ENCODE assay signal across 1 fruit fly cellular context in genomic region chr3R:6416242-6416641, dm6.
TF ChIP-seq lines count a peak whose summit lies in the region.

No protein-coding gene starts in this region.

TF ChIP-seq in whole organism, embryonic, 481 proteins besides CTCF, POLR2A, EP300 and RAD21 (continued from another document and continues in another):
- TF ChIP-seq CG14050 (GFP tag; IDR thresholded peaks at IDR 0.05; lab: Robert Waterston, UW) (peak; percentile 56; the same call in 2 of the 3 replicates), cwo (GFP tag; optimal IDR thresholded peaks at IDR 0.05; lab: Kevin White, UChicago) (peak; percentile 85), oc (tag; optimal IDR thresholded peaks at IDR 0.05; lab: Kevin White, UChicago) (peak; percentile 3), zen (tag; optimal IDR thresholded peaks at IDR 0.05; lab: Kevin White, UChicago) (peak; percentile 16), sens (GFP tag; lab: Kevin White, UChicago) (peak; percentile 89), CG7928 (GFP tag; optimal IDR thresholded peaks at IDR 0.05; lab: Kevin White, UChicago) (peak; percentile 38), CG4854 (GFP tag; optimal IDR thresholded peaks at IDR 0.05; lab: Kevin White, UChicago) (peak; percentile 53), kah (GFP tag; optimal IDR thresholded peaks at IDR 0.05; lab: Kevin White, UChicago) (no peak), CG32532 (GFP tag; IDR thresholded peaks at IDR 0.05; lab: Robert Waterston, UW) (peak; percentile 88), CG31441 (GFP tag; IDR thresholded peaks at IDR 0.05; lab: Robert Waterston, UW) (peak; percentile 59; the same call in 1 of the 2 replicates), tap (tag; optimal IDR thresholded peaks at IDR 0.05; lab: Kevin White, UChicago) (peak; percentile 36), vvl (GFP tag; IDR thresholded peaks at IDR 0.05; lab: Robert Waterston, UW) (peak; percentile 87), CG6175 (GFP tag; IDR thresholded peaks at IDR 0.05; lab: Robert Waterston, UW) (peak; percentile 59; the same call in 2 of the 3 replicates), CG8478 (optimal IDR thresholded peaks at IDR 0.05; lab: Kevin White, UChicago) (no peak), CG4820 (GFP tag; optimal IDR thresholded peaks at IDR 0.05; lab: Kevin White, UChicago) (peak; percentile 52), z (GFP tag; IDR thresholded peaks at IDR 0.05; lab: Robert Waterston, UW) (0 out of 3 replicates have a peak, but pooled peaks have one; percentile 19), ase (GFP tag; IDR thresholded peaks at IDR 0.05; lab: Robert Waterston, UW) (peak; percentile 79; the same call in 2 of the 3 replicates), CG6854 (GFP tag; optimal IDR thresholded peaks at IDR 0.05; lab: Kevin White, UChicago) (peak; percentile 86), dimm (GFP tag; IDR thresholded peaks at IDR 0.05; lab: Robert Waterston, UW) (peak; percentile 55; the same call in 1 of the 2 replicates), eyg (GFP tag; optimal IDR thresholded peaks at IDR 0.05; lab: Kevin White, UChicago) (peak; percentile 72), BtbVII (GFP tag; optimal IDR thresholded peaks at IDR 0.05; lab: Kevin White, UChicago) (peak; percentile 74), ind (GFP tag; optimal IDR thresholded peaks at IDR 0.05; lab: Kevin White, UChicago) (peak; percentile 84), CG30431 (GFP tag; optimal IDR thresholded peaks at IDR 0.05; lab: Kevin White, UChicago) (peak; percentile 63), CG8765 (GFP tag; IDR thresholded peaks at IDR 0.05; lab: Robert Waterston, UW) (peak; percentile 70; the same call in 1 of the 2 replicates), Camta (GFP tag; optimal IDR thresholded peaks at IDR 0.05; lab: Kevin White, UChicago) (peak; percentile 48), dati (GFP tag; IDR thresholded peaks at IDR 0.05; lab: Robert Waterston, UW) (0 out of 2 replicates have a peak, but pooled peaks have one; percentile 34), Hmr (GFP tag; optimal IDR thresholded peaks at IDR 0.05; lab: Kevin White, UChicago) (peak; percentile 93), YL-1 (GFP tag; optimal IDR thresholded peaks at IDR 0.05; lab: Kevin White, UChicago) (no peak), Ada2b (GFP tag; IDR thresholded peaks at IDR 0.05; lab: Robert Waterston, UW) (peak; percentile 77), C15 (GFP tag; IDR thresholded peaks at IDR 0.05; lab: Robert Waterston, UW) (peak; percentile 66; the same call in 1 of the 3 replicates), tio (GFP tag; optimal IDR thresholded peaks at IDR 0.05; lab: Kevin White, UChicago) (peak; percentile 67), CG13123 (GFP tag; optimal IDR thresholded peaks at IDR 0.05; lab: Kevin White, UChicago) (no peak), CG8359 (GFP tag; optimal IDR thresholded peaks at IDR 0.05; lab: Kevin White, UChicago; ENCODE audit: borderline replicate concordance) (peak; percentile 10), H2.0 (GFP tag; IDR thresholded peaks at IDR 0.05; lab: Robert Waterston, UW) (peak; percentile 76), CG12391 (tag; optimal IDR thresholded peaks at IDR 0.05; lab: Kevin White, UChicago) (peak; percentile 57), unpg (GFP tag; optimal IDR thresholded peaks at IDR 0.05; lab: Kevin White, UChicago) (peak; percentile 77), sob (GFP tag; IDR thresholded peaks at IDR 0.05; lab: Robert Waterston, UW) (peak; percentile 88), lola (GFP tag; optimal IDR thresholded peaks at IDR 0.05; lab: Kevin White, UChicago) (peak in 1 of 3 experiments; percentile 5), CG1647 (GFP tag; optimal IDR thresholded peaks at IDR 0.05; lab: Kevin White, UChicago) (peak; percentile 46), pros (GFP tag; optimal IDR thresholded peaks at IDR 0.05; lab: Kevin White, UChicago) (no peak), CG7372 (GFP tag; IDR thresholded peaks at IDR 0.05; lab: Robert Waterston, UW) (peak; percentile 69), gsb (GFP tag; IDR thresholded peaks at IDR 0.05; lab: Robert Waterston, UW) (no peak), PHDP (tag; optimal IDR thresholded peaks at IDR 0.05; lab: Kevin White, UChicago) (peak; percentile 82), Rx (GFP tag; IDR thresholded peaks at IDR 0.05; lab: Robert Waterston, UW) (peak; percentile 86), CG8388 (GFP tag; optimal IDR thresholded peaks at IDR 0.05; lab: Kevin White, UChicago) (peak; percentile 47), cg (GFP tag; optimal IDR thresholded peaks at IDR 0.05; lab: Kevin White, UChicago) (no peak), stc (GFP tag; IDR thresholded peaks at IDR 0.05; lab: Robert Waterston, UW) (peak; percentile 81), Fer3 (tag; optimal IDR thresholded peaks at IDR 0.05; lab: Kevin White, UChicago) (peak; percentile 81), pb (GFP tag; optimal IDR thresholded peaks at IDR 0.05; lab: Kevin White, UChicago) (peak; percentile 89), Blimp-1 (GFP tag; optimal IDR thresholded peaks at IDR 0.05; lab: Kevin White, UChicago) (peak; percentile 49), Hmx (GFP tag; optimal IDR thresholded peaks at IDR 0.05; lab: Kevin White, UChicago) (no peak), CG30020 (tag; optimal IDR thresholded peaks at IDR 0.05; lab: Kevin White, UChicago) (no peak), gcm (GFP tag; optimal IDR thresholded peaks at IDR 0.05; lab: Kevin White, UChicago) (peak; percentile 48), CG12071 (GFP tag; optimal IDR thresholded peaks at IDR 0.05; lab: Kevin White, UChicago) (peak; percentile 90), toy (GFP tag; IDR thresholded peaks at IDR 0.05; lab: Robert Waterston, UW) (0 out of 2 replicates have a peak, but pooled peaks have one; percentile 30), br (optimal IDR thresholded peaks at IDR 0.05; lab: Kevin White, UChicago) (no peak), sug (tag; optimal IDR thresholded peaks at IDR 0.05; lab: Kevin White, UChicago) (peak; percentile 45), lov (optimal IDR thresholded peaks at IDR 0.05; lab: Kevin White, UChicago) (no peak), lov (GFP tag; IDR thresholded peaks at IDR 0.05; lab: Robert Waterston, UW) (peak; percentile 71; the same call in 1 of the 3 replicates), Awh (GFP tag; IDR thresholded peaks at IDR 0.05; lab: Robert Waterston, UW) (peak; percentile 83), dysf (GFP tag; IDR thresholded peaks at IDR 0.05; lab: Robert Waterston, UW) (peak; percentile 85), CG6813 (GFP tag; optimal IDR thresholded peaks at IDR 0.05; lab: Kevin White, UChicago) (peak; percentile 80), jing (GFP tag; optimal IDR thresholded peaks at IDR 0.05; lab: Kevin White, UChicago) (peak; percentile 59), CG15479 (GFP tag; optimal IDR thresholded peaks at IDR 0.05; lab: Kevin White, UChicago) (no peak), Dfd (GFP tag; optimal IDR thresholded peaks at IDR 0.05; lab: Kevin White, UChicago) (no peak), CG12942 (GFP tag; optimal IDR thresholded peaks at IDR 0.05; lab: Kevin White, UChicago) (peak; percentile 26), Deaf1 (tag; optimal IDR thresholded peaks at IDR 0.05; lab: Kevin White, UChicago) (peak; percentile 61), zfh2 (GFP tag; optimal IDR thresholded peaks at IDR 0.05; lab: Kevin White, UChicago) (peak; percentile 66), CG1603 (tag; optimal IDR thresholded peaks at IDR 0.05; lab: Kevin White, UChicago) (peak; percentile 85), crc (GFP tag; optimal IDR thresholded peaks at IDR 0.05; lab: Kevin White, UChicago) (peak; percentile 56), ken (GFP tag; IDR thresholded peaks at IDR 0.05; lab: Robert Waterston, UW) (peak; percentile 73; the same call in 2 of the 3 replicates), MBD-R2 (GFP tag; IDR thresholded peaks at IDR 0.05; lab: Robert Waterston, UW) (peak; percentile 54; the same call in 1 of the 2 replicates), CG1792 (GFP tag; optimal IDR thresholded peaks at IDR 0.05; lab: Kevin White, UChicago) (peak; percentile 41), kni (GFP tag; optimal IDR thresholded peaks at IDR 0.05; lab: Kevin White, UChicago) (no peak), Dbx (GFP tag; IDR thresholded peaks at IDR 0.05; lab: Robert Waterston, UW) (peak; percentile 87), lab (GFP tag; optimal IDR thresholded peaks at IDR 0.05; lab: Kevin White, UChicago) (peak; percentile 93), Usf (GFP tag; optimal IDR thresholded peaks at IDR 0.05; lab: Kevin White, UChicago) (peak; percentile 51), HmgZ (tag; optimal IDR thresholded peaks at IDR 0.05; lab: Kevin White, UChicago) (peak; percentile 77), Mes4 (GFP tag; optimal IDR thresholded peaks at IDR 0.05; lab: Kevin White, UChicago) (peak; percentile 30), Opbp (GFP tag; IDR thresholded peaks at IDR 0.05; lab: Robert Waterston, UW; ENCODE audit: partially characterized antibody) (no peak), CG9437 (GFP tag; optimal IDR thresholded peaks at IDR 0.05; lab: Kevin White, UChicago) (peak; percentile 28), Sin3A (optimal IDR thresholded peaks at IDR 0.05; lab: Kevin White, UChicago) (no peak), ATbp (GFP tag; optimal IDR thresholded peaks at IDR 0.05; lab: Kevin White, UChicago) (peak; percentile 69), CG31365 (tag; optimal IDR thresholded peaks at IDR 0.05; lab: Kevin White, UChicago) (peak; percentile 60), hkb (optimal IDR thresholded peaks at IDR 0.05; lab: Kevin White, UChicago) (no peak), hkb (GFP tag; IDR thresholded peaks at IDR 0.05; lab: Robert Waterston, UW) (peak; percentile 84), CG13624 (GFP tag; optimal IDR thresholded peaks at IDR 0.05; lab: Kevin White, UChicago) (peak; percentile 75), cad (GFP tag; optimal IDR thresholded peaks at IDR 0.05; lab: Kevin White, UChicago) (no peak), CG9215 (GFP tag; IDR thresholded peaks at IDR 0.05; lab: Robert Waterston, UW) (peak; percentile 72), pnt (GFP tag; optimal IDR thresholded peaks at IDR 0.05; lab: Kevin White, UChicago) (peak; percentile 70), E2f1 (GFP tag; IDR thresholded peaks at IDR 0.05; lab: Robert Waterston, UW) (peak; percentile 73), Hr39 (optimal IDR thresholded peaks at IDR 0.05; lab: Kevin White, UChicago) (no peak), GATAe (GFP tag; conservative IDR thresholded peaks at IDR 0.05; lab: Robert Waterston, UW) (0 out of 2 replicates have a peak, but pooled peaks have one; percentile 27), scrt (GFP tag; optimal IDR thresholded peaks at IDR 0.05; lab: Kevin White, UChicago) (peak; percentile 79), exex (tag; optimal IDR thresholded peaks at IDR 0.05; lab: Kevin White, UChicago) (peak; percentile 26), CG12104 (GFP tag; optimal IDR thresholded peaks at IDR 0.05; lab: Kevin White, UChicago) (peak; percentile 24), btn (GFP tag; optimal IDR thresholded peaks at IDR 0.05; lab: Kevin White, UChicago) (peak; percentile 30), CG13894 (tag; optimal IDR thresholded peaks at IDR 0.05; lab: Kevin White, UChicago) (peak; percentile 92), CG6654 (GFP tag; optimal IDR thresholded peaks at IDR 0.05; lab: Kevin White, UChicago) (peak; percentile 37), Atf3 (GFP tag; optimal IDR thresholded peaks at IDR 0.05; lab: Kevin White, UChicago) (peak; percentile 29), CG1832 (GFP tag; optimal IDR thresholded peaks at IDR 0.05; lab: Kevin White, UChicago) (no peak), CG12236 (GFP tag; optimal IDR thresholded peaks at IDR 0.05; lab: Kevin White, UChicago) (peak; percentile 17), nom (GFP tag; optimal IDR thresholded peaks at IDR 0.05; lab: Kevin White, UChicago) (no peak), slou (GFP tag; optimal IDR thresholded peaks at IDR 0.05; lab: Kevin White, UChicago) (peak; percentile 46), bowl (GFP tag; IDR thresholded peaks at IDR 0.05; lab: Robert Waterston, UW) (peak; percentile 7; the same call in 1 of the 2 replicates), CG9932 (GFP tag; IDR thresholded peaks at IDR 0.05; lab: Robert Waterston, UW) (peak; percentile 73), nerfin-2 (GFP tag; IDR thresholded peaks at IDR 0.05; lab: Robert Waterston, UW; ENCODE audit: partially characterized antibody) (no peak), dmrt11E (tag; optimal IDR thresholded peaks at IDR 0.05; lab: Kevin White, UChicago) (peak; percentile 16), CG14710 (tag; optimal IDR thresholded peaks at IDR 0.05; lab: Kevin White, UChicago) (peak; percentile 16), gro (GFP tag; optimal IDR thresholded peaks at IDR 0.05; lab: Kevin White, UChicago) (peak; percentile 82), tll (GFP tag; optimal IDR thresholded peaks at IDR 0.05; lab: Kevin White, UChicago) (no peak), CG10209 (GFP tag; optimal IDR thresholded peaks at IDR 0.05; lab: Kevin White, UChicago) (peak; percentile 66), Jarid2 (GFP tag; optimal IDR thresholded peaks at IDR 0.05; lab: Kevin White, UChicago) (peak; percentile 1), CG34376 (GFP tag; optimal IDR thresholded peaks at IDR 0.05; lab: Kevin White, UChicago) (peak; percentile 72), TFAM (GFP tag; optimal IDR thresholded peaks at IDR 0.05; lab: Kevin White, UChicago) (no peak), CG6272 (GFP tag; IDR thresholded peaks at IDR 0.05; lab: Robert Waterston, UW) (0 out of 2 replicates have a peak, but pooled peaks have one; percentile 37), inv (GFP tag; IDR thresholded peaks at IDR 0.05; lab: Robert Waterston, UW; ENCODE audit: partially characterized antibody) (no peak), CG32767 (GFP tag; IDR thresholded peaks at IDR 0.05; lab: Robert Waterston, UW) (0 out of 2 replicates have a peak, but pooled peaks have one; percentile 56), CG10565 (GFP tag; optimal IDR thresholded peaks at IDR 0.05; lab: Kevin White, UChicago) (no peak), CG1233 (GFP tag; optimal IDR thresholded peaks at IDR 0.05; lab: Kevin White, UChicago) (peak; percentile 66), CG17328 (GFP tag; IDR thresholded peaks at IDR 0.05; lab: Robert Waterston, UW) (peak; percentile 81), Fer2 (tag; optimal IDR thresholded peaks at IDR 0.05; lab: Kevin White, UChicago) (peak; percentile 63), CG2116 (GFP tag; optimal IDR thresholded peaks at IDR 0.05; lab: Kevin White, UChicago) (peak; percentile 30), insv (GFP tag; optimal IDR thresholded peaks at IDR 0.05; lab: Kevin White, UChicago) (no peak), jigr1 (GFP tag; IDR thresholded peaks at IDR 0.05; lab: Robert Waterston, UW) (0 out of 3 replicates have a peak, but pooled peaks have one; percentile 19), wor (GFP tag; IDR thresholded peaks at IDR 0.05; lab: Robert Waterston, UW) (peak; percentile 50), Ravus (GFP tag; IDR thresholded peaks at IDR 0.05; lab: Robert Waterston, UW) (no peak), en (GFP tag; optimal IDR thresholded peaks at IDR 0.05; lab: Kevin White, UChicago) (peak; percentile 30), Lhr (GFP tag; optimal IDR thresholded peaks at IDR 0.05; lab: Kevin White, UChicago) (no peak), sim (GFP tag; IDR thresholded peaks at IDR 0.05; lab: Robert Waterston, UW) (no peak)
